Worm (Caenorhabditis elegans) whole organism, late embryonic: ENCODE results near the gene eor-2.

Source experiments
- F13H6.1 ChIP-seq: sonication (generic microtip); optimal IDR thresholded peaks from 2 replicates; lab custom pipeline; 2016; ENCODE audit warnings: missing genetic modification characterization, missing compliant biosample characterization
- ceh-6 ChIP-seq: fragments of 200-800 bp; sonication (Bioruptor generic); optimal IDR thresholded peaks from 2 replicates; lab custom pipeline; 2018; ENCODE audit warnings: mild to moderate bottlenecking, missing genetic modification characterization, missing compliant biosample characterization
- ceh-9 ChIP-seq: sonication (generic microtip); optimal IDR thresholded peaks from 2 replicates; lab custom pipeline; 2016; ENCODE audit warnings: mild to moderate bottlenecking, missing genetic modification characterization, inconsistent platforms, missing compliant biosample characterization
- dmd-4 ChIP-seq: sonication (generic microtip); optimal IDR thresholded peaks from 2 replicates; lab custom pipeline; 2016; ENCODE audit warnings: borderline replicate concordance, missing genetic modification characterization, missing compliant biosample characterization
- rnt-1 ChIP-seq: sonication (generic microtip); optimal IDR thresholded peaks from 2 replicates; lab custom pipeline; 2016; ENCODE audit warnings: missing genetic modification characterization, missing compliant biosample characterization
- unc-86 ChIP-seq: sonication (generic microtip); optimal IDR thresholded peaks from 2 replicates; lab custom pipeline; 2016; ENCODE audit warnings: missing genetic modification characterization, missing compliant biosample characterization

DNA sequence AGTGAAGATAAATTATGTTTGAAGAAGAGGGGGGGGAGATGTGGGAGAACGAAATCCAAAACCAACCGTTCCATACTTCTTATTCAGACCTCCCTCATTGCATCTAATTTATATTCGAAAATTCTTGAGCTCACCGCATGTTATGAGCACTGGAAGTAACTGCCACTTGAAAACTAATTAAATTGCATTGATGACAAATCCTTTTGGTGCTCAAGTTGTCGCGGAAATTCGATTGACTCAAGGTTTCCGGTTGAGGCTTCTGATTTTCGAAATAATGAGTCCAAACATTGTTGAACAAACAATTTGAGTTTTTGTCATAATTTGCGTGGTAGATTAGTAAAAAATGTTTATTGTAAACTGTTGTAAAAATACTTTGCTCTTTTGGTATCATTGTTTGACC lies 49.2 kb downstream of the eor-2 start:
- no peak for TF ChIP-seq F13H6.1 (tag; lab: Kevin White, UChicago)
- TF ChIP-seq ceh-6 (GFP tag; lab: Kevin White, UChicago) = no peak
- TF ChIP-seq unc-86 (tag; lab: Kevin White, UChicago) = no peak
- TF ChIP-seq rnt-1 (tag; lab: Kevin White, UChicago) = no peak
- no peak for TF ChIP-seq ceh-9
- no peak for TF ChIP-seq dmd-4 (tag; lab: Kevin White, UChicago)
